Worm (Caenorhabditis elegans): ENCODE measurements around the gene htz-1.
A peak's percentile ranks its signal among the peaks of the same experiment; 100 is the strongest.

The htz-1 gene

ce11 chrIV:4400350-4401326 is 45.4 kb upstream of the htz-1 start, which contains the start of gene Y24D9A.6 (continued):
- TF ChIP-seq ama-1 (optimal IDR thresholded peaks at IDR 0.05) (no peak), nhr-11 (tag; optimal IDR thresholded peaks at IDR 0.05) (no peak), hlh-11 (tag; optimal IDR thresholded peaks at IDR 0.05) (peak; percentile 88), egl-43 (GFP tag; IDR thresholded peaks at IDR 0.05) (no peak), daf-8 (GFP tag; IDR thresholded peaks at IDR 0.05) (no peak), unc-39 (tag; optimal IDR thresholded peaks at IDR 0.05) (no peak), Y48G9A.11 (GFP tag; IDR thresholded peaks at IDR 0.05) (no peak), zag-1 (tag; optimal IDR thresholded peaks at IDR 0.05) (no peak), nhr-48 (tag; optimal IDR thresholded peaks at IDR 0.05) (peak; percentile 11), Y75B8A.6 (GFP tag; IDR thresholded peaks at IDR 0.05) (no peak), saeg-2 (GFP tag; IDR thresholded peaks at IDR 0.05) (no peak), attf-4 (tag; optimal IDR thresholded peaks at IDR 0.05) (no peak), nhr-76 (tag; optimal IDR thresholded peaks at IDR 0.05) (no peak), madf-5 (GFP tag; IDR thresholded peaks at IDR 0.05) (no peak), ceh-62 (tag; optimal IDR thresholded peaks at IDR 0.05) (no peak), T26A8.4 (GFP tag; IDR thresholded peaks at IDR 0.05) (0 out of 2 replicates have a peak, but pooled peaks have one; percentile 24), pha-4 (GFP tag; IDR thresholded peaks at IDR 0.05) (peak; percentile 28; the same call in 1 of the 2 replicates), pha-4 (tag; optimal IDR thresholded peaks at IDR 0.05) (no peak), ceh-32 (tag; optimal IDR thresholded peaks at IDR 0.05; ENCODE audit: poor library complexity) (no peak), ZK546.5 (tag; optimal IDR thresholded peaks at IDR 0.05) (no peak), daf-12 (tag; optimal IDR thresholded peaks at IDR 0.05) (no peak), ceh-20 (GFP tag; IDR thresholded peaks at IDR 0.05) (peak; percentile 69; the same call in 1 of the 2 replicates), nhr-111 (GFP tag; optimal IDR thresholded peaks at IDR 0.05) (no peak), lim-7 (GFP tag; IDR thresholded peaks at IDR 0.05) (no peak), snpc-4 (tag; optimal IDR thresholded peaks at IDR 0.05) (no peak), spr-3 (GFP tag; optimal IDR thresholded peaks at IDR 0.05) (no peak), fkh-10 (GFP tag; optimal IDR thresholded peaks at IDR 0.05) (no peak), ztf-11 (tag; optimal IDR thresholded peaks at IDR 0.05) (no peak), duxl-1 (tag; optimal IDR thresholded peaks at IDR 0.05; ENCODE audit: poor library complexity) (no peak), dmd-8 (GFP tag; IDR thresholded peaks at IDR 0.05) (0 out of 2 replicates have a peak, but pooled peaks have one; percentile 24), nhr-28 (tag; optimal IDR thresholded peaks at IDR 0.05) (peak; percentile 69), F26F4.8 (GFP tag; conservative IDR thresholded peaks at IDR 0.05) (no peak), lin-13 (GFP tag; optimal IDR thresholded peaks at IDR 0.05) (no peak), lin-29 (GFP tag; IDR thresholded peaks at IDR 0.05) (0 out of 2 replicates have a peak, but pooled peaks have one; percentile 41), php-3 (GFP tag; IDR thresholded peaks at IDR 0.05) (no peak), nhr-77 (tag; optimal IDR thresholded peaks at IDR 0.05) (no peak), mxl-2 (GFP tag; conservative IDR thresholded peaks at IDR 0.05) (no peak), ZK337.2 (GFP tag; IDR thresholded peaks at IDR 0.05) (no peak), lir-3 (tag; optimal IDR thresholded peaks at IDR 0.05) (no peak), lin-38 (GFP tag; IDR thresholded peaks at IDR 0.05) (peak; percentile 13; the same call in 1 of the 2 replicates), ztf-7 (tag; optimal IDR thresholded peaks at IDR 0.05) (no peak), ces-1 (GFP tag; optimal IDR thresholded peaks at IDR 0.05) (no peak), nhr-41 (GFP tag; IDR thresholded peaks at IDR 0.05) (no peak), arid-1 (GFP tag; conservative IDR thresholded peaks at IDR 0.05) (no peak), F10B5.3 (tag; optimal IDR thresholded peaks at IDR 0.05) (no peak), zfp-2 (tag; optimal IDR thresholded peaks at IDR 0.05) (no peak), F37D6.2 (tag; optimal IDR thresholded peaks at IDR 0.05) (no peak), R02D3.7 (tag; optimal IDR thresholded peaks at IDR 0.05) (no peak), tra-1 (GFP tag; IDR thresholded peaks at IDR 0.05) (peak; percentile 35; the same call in 1 of the 2 replicates), mdt-29 (GFP tag; IDR thresholded peaks at IDR 0.05) (no peak; the same call in 1 of the 2 replicates)

Measured in whole organism, L4 larva.